Worm (Caenorhabditis elegans) whole organism, L1 larva: Measurements from ENCODE around the gene H25P19.1.
A peak's percentile ranks its signal among the peaks of the same experiment; 100 is the strongest.

Experiments used
- C04F5.9 ChIP-seq: sonication (generic microtip); optimal IDR thresholded peaks from 2 replicates; lab custom pipeline; 2016; ENCODE audit warnings: missing genetic modification characterization, missing compliant biosample characterization
- C16A3.4 ChIP-seq: fragments of 150-350 bp; optimal IDR thresholded peaks from 2 replicates; lab custom pipeline; 2014; ENCODE audit warnings: missing biosample characterization, missing genetic modification characterization
- F16B12.6 ChIP-seq: fragments of 150-350 bp; optimal IDR thresholded peaks from 2 replicates; lab custom pipeline; 2014; ENCODE audit warnings: missing biosample characterization, missing genetic modification characterization
- Y116A8C.19 ChIP-seq: sonication (generic microtip); optimal IDR thresholded peaks from 2 replicates; lab custom pipeline; 2016; ENCODE audit warnings: missing compliant biosample characterization, missing genetic modification characterization, borderline replicate concordance
- aha-1 ChIP-seq: fragments of 150-350 bp; optimal IDR thresholded peaks from 2 replicates; lab custom pipeline; 2014; ENCODE audit warnings: missing biosample characterization, missing genetic modification characterization
- alr-1 ChIP-seq: fragments of 200-800 bp; sonication (Bioruptor generic); optimal IDR thresholded peaks from 2 replicates; lab custom pipeline; 2018; ENCODE audit warnings: borderline replicate concordance, mild to moderate bottlenecking, missing genetic modification characterization, missing compliant biosample characterization
- ama-1 ChIP-seq: fragments of 150-350 bp; optimal IDR thresholded peaks from 2 replicates; lab custom pipeline; 2014
- ceh-63 ChIP-seq: fragments of 200-800 bp; sonication (Bioruptor generic); optimal IDR thresholded peaks from 2 replicates; lab custom pipeline; 2018; ENCODE audit warnings: mild to moderate bottlenecking, missing genetic modification characterization, missing compliant biosample characterization
- ceh-8 ChIP-seq: fragments of 200-800 bp; sonication (Bioruptor generic); optimal IDR thresholded peaks from 2 replicates; lab custom pipeline; 2018; ENCODE audit warnings: mild to moderate bottlenecking, missing genetic modification characterization, moderate library complexity, missing compliant biosample characterization
- ceh-88 ChIP-seq: fragments of 200-800 bp; sonication (Bioruptor generic); IDR thresholded peaks from 2 replicates; pipeline ENCODE4 v1.3.6; 2022; ENCODE audit warnings: missing genetic modification characterization, missing compliant biosample characterization
- ces-1 ChIP-seq: fragments of 150-350 bp; optimal IDR thresholded peaks from 2 replicates; lab custom pipeline; 2014; ENCODE audit warnings: missing biosample characterization, missing genetic modification reagents, missing genetic modification characterization
- dpl-1 ChIP-seq, 3 experiments: fragments of 150-350 bp in 2 of 3; sonication (generic microtip) in 1 of 3; optimal IDR thresholded peaks; 2 replicates each; lab custom pipeline; 2014 to 2017; ENCODE audit warnings: missing biosample characterization in 3 of 3, missing genetic modification characterization in 3 of 3, missing genetic modification reagents in 3 of 3
- dsc-1 ChIP-seq: sonication (generic microtip); optimal IDR thresholded peaks from 2 replicates; lab custom pipeline; 2016; ENCODE audit warnings: mild to moderate bottlenecking, missing genetic modification characterization, missing compliant biosample characterization
- efl-3 ChIP-seq: fragments of 200-800 bp; sonication (Bioruptor generic); optimal IDR thresholded peaks from 2 replicates; lab custom pipeline; 2018; ENCODE audit warnings: mild to moderate bottlenecking, missing genetic modification characterization, missing compliant biosample characterization
- egl-13 ChIP-seq: sonication (generic microtip); optimal IDR thresholded peaks from 2 replicates; lab custom pipeline; 2016; ENCODE audit warnings: missing genotype, missing genetic modification reagents, missing genetic modification characterization, missing compliant biosample characterization
- egl-27 ChIP-seq, 2 experiments: fragments of 150-350 bp in 1 of 2; sonication (generic microtip); optimal IDR thresholded peaks; 3 replicates each; lab custom pipeline; 2017 to 2018; ENCODE audit warnings: missing biosample characterization in 2 of 2, missing genetic modification characterization in 2 of 2, missing genetic modification reagents in 2 of 2
- elt-2 ChIP-seq: sonication (generic microtip); optimal IDR thresholded peaks from 2 replicates; lab custom pipeline; 2016; ENCODE audit warnings: missing genetic modification characterization, mild to moderate bottlenecking, inconsistent platforms, missing compliant biosample characterization, missing genetic modification reagents
- fkh-10 ChIP-seq: sonication (generic microtip); optimal IDR thresholded peaks from 2 replicates; lab custom pipeline; 2017; ENCODE audit warnings: missing biosample characterization, missing genetic modification reagents, missing genetic modification characterization
- fkh-4 ChIP-seq: sonication (generic microtip); optimal IDR thresholded peaks from 2 replicates; lab custom pipeline; 2016; ENCODE audit warnings: missing compliant biosample characterization, missing genetic modification characterization, borderline replicate concordance
- fkh-8 ChIP-seq: sonication (generic microtip); optimal IDR thresholded peaks from 2 replicates; lab custom pipeline; 2016; ENCODE audit warnings: mild to moderate bottlenecking, missing genetic modification characterization, missing compliant biosample characterization
- fos-1 ChIP-seq: fragments of 150-350 bp; optimal IDR thresholded peaks from 2 replicates; lab custom pipeline; 2014; ENCODE audit warnings: missing biosample characterization, missing genetic modification characterization
- grh-1 ChIP-seq: fragments of 200-800 bp; sonication (Bioruptor generic); IDR thresholded peaks from 2 replicates; pipeline ENCODE4 v1.3.6; 2022; ENCODE audit warnings: missing genetic modification reagents, missing genetic modification characterization, missing compliant biosample characterization
- hlh-17 ChIP-seq: fragments of 200-800 bp; sonication (Bioruptor generic); optimal IDR thresholded peaks from 2 replicates; lab custom pipeline; 2018; ENCODE audit warnings: missing genetic modification characterization, mild to moderate bottlenecking, missing compliant biosample characterization, moderate library complexity, borderline replicate concordance
- hlh-4 ChIP-seq: sonication (generic microtip); optimal IDR thresholded peaks from 2 replicates; lab custom pipeline; 2016; ENCODE audit warnings: mild to moderate bottlenecking, missing genetic modification characterization, missing compliant biosample characterization
- hpl-2 ChIP-seq: fragments of 150-350 bp; optimal IDR thresholded peaks from 2 replicates; lab custom pipeline; 2014; ENCODE audit warnings: missing biosample characterization, missing genetic modification reagents, missing genetic modification characterization
- irx-1 ChIP-seq: sonication (generic microtip); optimal IDR thresholded peaks from 2 replicates; lab custom pipeline; 2016; ENCODE audit warnings: missing genetic modification characterization, missing compliant biosample characterization
- isw-1 ChIP-seq: fragments of 200-800 bp; sonication (Bioruptor generic); IDR thresholded peaks from 2 replicates; pipeline ENCODE4 v1.3.6; 2022; ENCODE audit warnings: missing genetic modification characterization, missing compliant biosample characterization
- lin-13 ChIP-seq: fragments of 150-350 bp; optimal IDR thresholded peaks from 2 replicates; lab custom pipeline; 2014; ENCODE audit warnings: missing biosample characterization, missing genetic modification reagents, missing genetic modification characterization
- lin-35 ChIP-seq, 2 experiments: fragments of 150-350 bp; optimal IDR thresholded peaks; 2 replicates each; lab custom pipeline; 2014; ENCODE audit warnings: missing biosample characterization in 2 of 2, missing genetic modification characterization in 2 of 2, missing genetic modification reagents in 2 of 2
- lin-39 ChIP-seq: fragments of 150-350 bp; optimal IDR thresholded peaks from 2 replicates; lab custom pipeline; 2014; ENCODE audit warnings: missing biosample characterization, missing genetic modification reagents, missing genetic modification characterization
- lir-3 ChIP-seq: sonication (generic microtip); optimal IDR thresholded peaks from 2 replicates; lab custom pipeline; 2016; ENCODE audit warnings: mild to moderate bottlenecking, missing genetic modification characterization, moderate library complexity, missing compliant biosample characterization; ENCODE audit not compliant: poor library complexity
- mdl-1 ChIP-seq, 2 experiments: fragments of 150-350 bp; optimal IDR thresholded peaks; 2 replicates each; lab custom pipeline; 2014 to 2017; ENCODE audit warnings: missing biosample characterization in 2 of 2, missing genetic modification characterization in 2 of 2, inconsistent platforms in 1 of 2
- mef-2 ChIP-seq: fragments of 150-350 bp; optimal IDR thresholded peaks from 2 replicates; lab custom pipeline; 2014; ENCODE audit warnings: missing biosample characterization, missing genetic modification characterization
- nhr-12 ChIP-seq: sonication (generic microtip); optimal IDR thresholded peaks from 2 replicates; lab custom pipeline; 2017; ENCODE audit warnings: missing biosample characterization, missing genetic modification characterization
- nhr-19 ChIP-seq: fragments of 200-800 bp; sonication (Bioruptor generic); conservative IDR thresholded peaks from 2 replicates; pipeline ENCODE4 v1.3.6; 2022; ENCODE audit warnings: missing genetic modification characterization, missing compliant biosample characterization
- nhr-90 ChIP-seq: sonication (generic microtip); optimal IDR thresholded peaks from 2 replicates; lab custom pipeline; 2016; ENCODE audit warnings: mild to moderate bottlenecking, missing genetic modification characterization, missing compliant biosample characterization; ENCODE audit not compliant: poor library complexity
- pax-3 ChIP-seq: fragments of 200-800 bp; sonication (Bioruptor generic); optimal IDR thresholded peaks from 2 replicates; lab custom pipeline; 2018; ENCODE audit warnings: mild to moderate bottlenecking, missing genetic modification characterization, moderate library complexity, missing compliant biosample characterization
- pqm-1 ChIP-seq: sonication (generic microtip); optimal IDR thresholded peaks from 3 replicates; lab custom pipeline; 2017; ENCODE audit warnings: missing biosample characterization, missing genetic modification characterization
- rnt-1 ChIP-seq: sonication (generic microtip); optimal IDR thresholded peaks from 2 replicates; lab custom pipeline; 2016; ENCODE audit warnings: mild to moderate bottlenecking, missing genetic modification characterization, moderate library complexity, missing compliant biosample characterization
- skn-1 ChIP-seq: fragments of 150-350 bp; optimal IDR thresholded peaks from 2 replicates; lab custom pipeline; 2014; ENCODE audit warnings: missing biosample characterization, missing genetic modification characterization
- snpc-4 ChIP-seq: fragments of 150-350 bp; optimal IDR thresholded peaks from 2 replicates; lab custom pipeline; 2014; ENCODE audit warnings: missing biosample characterization, missing genetic modification characterization
- snu-23 ChIP-seq: sonication (generic microtip); optimal IDR thresholded peaks from 2 replicates; lab custom pipeline; 2016; ENCODE audit warnings: missing genetic modification characterization, missing compliant biosample characterization
- sox-4 ChIP-seq: sonication (generic microtip); optimal IDR thresholded peaks from 2 replicates; lab custom pipeline; 2016; ENCODE audit warnings: missing genetic modification characterization, missing compliant biosample characterization
- sptf-1 ChIP-seq: fragments of 150-350 bp; optimal IDR thresholded peaks from 2 replicates; lab custom pipeline; 2014; ENCODE audit warnings: missing biosample characterization, missing genetic modification characterization
- sup-37 ChIP-seq: fragments of 200-800 bp; sonication (Bioruptor generic); optimal IDR thresholded peaks from 2 replicates; lab custom pipeline; 2018; ENCODE audit warnings: mild to moderate bottlenecking, missing genetic modification characterization, missing compliant biosample characterization
- unc-130 ChIP-seq: fragments of 150-350 bp; optimal IDR thresholded peaks from 2 replicates; lab custom pipeline; 2017; ENCODE audit warnings: missing biosample characterization, missing genetic modification characterization, inconsistent platforms
- unc-30 ChIP-seq: sonication (generic microtip); optimal IDR thresholded peaks from 2 replicates; lab custom pipeline; 2017; ENCODE audit warnings: missing biosample characterization, missing genetic modification characterization
- unc-86 ChIP-seq: sonication (generic microtip); optimal IDR thresholded peaks from 2 replicates; lab custom pipeline; 2016; ENCODE audit warnings: missing genetic modification characterization, missing compliant biosample characterization
- vab-15 ChIP-seq: sonication (generic microtip); optimal IDR thresholded peaks from 2 replicates; lab custom pipeline; 2017; ENCODE audit warnings: missing genotype, mild to moderate bottlenecking, missing genetic modification characterization, missing compliant biosample characterization
- xbp-1 ChIP-seq: sonication (generic microtip); optimal IDR thresholded peaks from 2 replicates; lab custom pipeline; 2016; ENCODE audit warnings: missing genetic modification characterization, missing compliant biosample characterization
- zag-1 ChIP-seq: fragments of 150-350 bp; optimal IDR thresholded peaks from 2 replicates; lab custom pipeline; 2014; ENCODE audit warnings: missing biosample characterization, missing genetic modification characterization
- ztf-4 ChIP-seq: fragments of 150-350 bp; optimal IDR thresholded peaks from 2 replicates; lab custom pipeline; 2014; ENCODE audit warnings: missing biosample characterization, missing genetic modification characterization

The H25P19.1 gene

DNA sequence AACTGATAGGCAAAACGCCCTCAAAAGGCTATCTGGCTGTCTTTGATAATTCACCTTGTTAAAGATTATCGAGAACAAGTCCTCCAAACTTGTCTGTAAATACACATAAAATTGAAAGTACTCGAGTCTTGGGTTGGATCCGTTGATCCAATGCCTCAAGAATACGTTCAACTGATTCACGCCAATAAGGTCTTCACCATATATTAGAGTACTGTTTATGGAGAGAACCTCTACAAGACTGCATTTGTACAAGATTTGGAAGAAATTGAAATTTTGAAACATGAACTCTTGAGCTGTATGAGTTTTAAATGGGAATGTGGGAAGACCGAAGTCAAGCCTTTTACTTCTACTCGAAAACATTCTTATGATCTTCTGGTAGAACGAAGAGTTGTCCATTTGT lies 35.4 kb downstream of the H25P19.1 start:
- no peak for TF ChIP-seq lin-39 (tag; lab: Kevin White, UChicago)
- no peak for TF ChIP-seq xbp-1
- TF ChIP-seq hlh-4 (tag; lab: Kevin White, UChicago): no peak
- no peak for TF ChIP-seq dsc-1
- TF ChIP-seq skn-1: no peak
- TF ChIP-seq dpl-1 (GFP tag; optimal IDR thresholded peaks at IDR 0.05; lab: Kevin White, UChicago): no peak
- no peak for TF ChIP-seq egl-27 (tag; optimal IDR thresholded peaks at IDR 0.05; lab: Kevin White, UChicago)
- TF ChIP-seq ceh-8 (GFP tag; lab: Kevin White, UChicago): no peak
- no peak for TF ChIP-seq ceh-88 (GFP tag; lab: Robert Waterston, UW)
- no peak for TF ChIP-seq lir-3 (tag; lab: Kevin White, UChicago)
- no peak for TF ChIP-seq fkh-4 (tag; lab: Kevin White, UChicago)
- TF ChIP-seq lin-13 (GFP tag; lab: Kevin White, UChicago): no peak
- TF ChIP-seq mdl-1 (tag; optimal IDR thresholded peaks at IDR 0.05; lab: Kevin White, UChicago): no peak
- no peak for TF ChIP-seq ces-1 (GFP tag; lab: Kevin White, UChicago)
- no peak for TF ChIP-seq pqm-1
- no peak for TF ChIP-seq sup-37 (GFP tag; lab: Kevin White, UChicago)
- TF ChIP-seq unc-86 (tag; lab: Kevin White, UChicago): no peak
- no peak for TF ChIP-seq nhr-12
- TF ChIP-seq nhr-19: no peak
- no peak for TF ChIP-seq sox-4 (tag; lab: Kevin White, UChicago)

DNA sequence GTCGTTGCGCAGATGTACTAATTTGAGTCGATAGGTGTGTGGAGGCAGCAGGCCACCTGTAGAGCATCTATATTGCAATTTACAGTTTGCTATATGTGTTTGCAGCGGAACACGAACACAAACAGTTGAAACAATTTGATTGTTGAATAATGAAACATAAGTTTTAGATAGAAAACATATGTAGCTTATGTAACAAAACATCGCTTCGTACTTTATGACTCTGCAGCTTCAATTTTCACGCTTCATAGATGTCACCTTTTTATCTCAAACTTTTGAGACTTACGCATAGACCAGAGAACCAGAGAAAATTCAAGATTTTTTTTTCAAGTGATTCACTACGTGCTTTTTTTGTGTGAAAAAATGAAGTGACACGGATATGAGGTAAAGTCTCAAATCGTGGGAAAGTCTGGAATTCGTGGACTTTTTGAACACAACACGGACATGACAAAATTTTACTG lies 36.4 kb downstream of the H25P19.1 start, which contains the start of gene fbxb-72:
TSS of gene fbxb-72 (minus strand) at position 58 of the 458 bp plus-strand sequence.
- peak; percentile 53 for TF ChIP-seq rnt-1 (tag; lab: Kevin White, UChicago)
- no peak for TF ChIP-seq fkh-4 (tag; lab: Kevin White, UChicago)
- TF ChIP-seq grh-1 (GFP tag; lab: Robert Waterston, UW): no peak
- no peak for TF ChIP-seq mef-2 (tag; lab: Kevin White, UChicago)
- TF ChIP-seq ceh-63 (GFP tag; lab: Kevin White, UChicago): no peak
- no peak for TF ChIP-seq efl-3
- no peak for TF ChIP-seq pax-3 (tag; lab: Kevin White, UChicago)
- no peak for TF ChIP-seq unc-30 (tag; lab: Kevin White, UChicago)
- no peak for TF ChIP-seq isw-1
- peak; percentile 21 for TF ChIP-seq C04F5.9 (tag; lab: Kevin White, UChicago)
- TF ChIP-seq hlh-17 (GFP tag; lab: Kevin White, UChicago): no peak
- TF ChIP-seq zag-1 (tag; lab: Kevin White, UChicago): no peak
- no peak for TF ChIP-seq sptf-1
- no peak for TF ChIP-seq fkh-10
- no peak for TF ChIP-seq F16B12.6
- TF ChIP-seq elt-2 (tag; lab: Kevin White, UChicago): peak; percentile 60
- peak; percentile 89 for TF ChIP-seq ama-1
- peak; percentile 76 for TF ChIP-seq nhr-90 (tag; lab: Kevin White, UChicago)
- TF ChIP-seq fos-1: no peak
- TF ChIP-seq unc-130: no peak
- TF ChIP-seq Y116A8C.19: no peak
- TF ChIP-seq snpc-4 (tag; lab: Kevin White, UChicago): no peak
- TF ChIP-seq irx-1 (tag; lab: Kevin White, UChicago): peak; percentile 3
- TF ChIP-seq hpl-2 (GFP tag; lab: Kevin White, UChicago): peak; percentile 75
- TF ChIP-seq sup-37 (GFP tag; lab: Kevin White, UChicago): peak; percentile 55
- no peak for TF ChIP-seq dpl-1 (GFP tag; optimal IDR thresholded peaks at IDR 0.05; lab: Kevin White, UChicago)
- TF ChIP-seq lin-35 (GFP tag; optimal IDR thresholded peaks at IDR 0.05; lab: Kevin White, UChicago): peak in 1 of 2 experiments; percentile 85
- TF ChIP-seq nhr-12: no peak
- no peak for TF ChIP-seq alr-1
- peak; percentile 85 for TF ChIP-seq ztf-4 (tag; lab: Kevin White, UChicago)
- peak; percentile 78 for TF ChIP-seq snu-23 (GFP tag; lab: Kevin White, UChicago)
- TF ChIP-seq fkh-8 (tag; lab: Kevin White, UChicago): peak; percentile 46
- TF ChIP-seq vab-15: no peak
- TF ChIP-seq egl-13 (tag; lab: Kevin White, UChicago): no peak
- TF ChIP-seq ceh-8 (GFP tag; lab: Kevin White, UChicago): no peak
- TF ChIP-seq C16A3.4: peak; percentile 92
- no peak for TF ChIP-seq egl-27 (tag; optimal IDR thresholded peaks at IDR 0.05; lab: Kevin White, UChicago)
- no peak for TF ChIP-seq aha-1
